Worm (Caenorhabditis elegans): ENCODE data around the gene mrp-4.

ce11 chrX:9872554-9872953, 11.5 kb upstream of the mrp-4 start, which contains the start of gene R07B1.8:
- TF ChIP-seq tra-4 (tag; optimal IDR thresholded peaks at IDR 0.05) (no peak), tbx-37 (GFP tag; conservative IDR thresholded peaks at IDR 0.05) (no peak), hnd-1 (tag; optimal IDR thresholded peaks at IDR 0.05) (no peak), pes-1 (GFP tag; IDR thresholded peaks at IDR 0.05) (no peak), B0310.2 (tag; optimal IDR thresholded peaks at IDR 0.05) (no peak), tbx-11 (GFP tag; IDR thresholded peaks at IDR 0.05) (no peak), F13C5.2 (tag; optimal IDR thresholded peaks at IDR 0.05) (no peak)
